Worm (Caenorhabditis elegans) whole organism, L4 larva: ENCODE results near the gene str-116.

Experiments used
- F10B5.3 ChIP-seq: sonication (generic microtip); optimal IDR thresholded peaks from 2 replicates; lab custom pipeline; 2016; ENCODE audit warnings: mild to moderate bottlenecking, missing genetic modification characterization, missing compliant biosample characterization
- F37D6.2 ChIP-seq: sonication (generic microtip); optimal IDR thresholded peaks from 2 replicates; lab custom pipeline; 2016; ENCODE audit warnings: mild to moderate bottlenecking, missing genetic modification characterization, missing compliant biosample characterization
- Y48G9A.11 ChIP-seq: fragments of 200-800 bp; sonication (Bioruptor generic); IDR thresholded peaks from 2 replicates; pipeline ENCODE4 v1.3.6; 2022; ENCODE audit warnings: missing genetic modification reagents, missing genetic modification characterization, missing compliant biosample characterization
- Y5F2A.4 ChIP-seq: fragments of 200-800 bp; sonication (Bioruptor generic); optimal IDR thresholded peaks from 2 replicates; lab custom pipeline; 2018; ENCODE audit warnings: mild to moderate bottlenecking, missing genetic modification characterization, missing compliant biosample characterization
- ZK546.5 ChIP-seq, 2 experiments: sonication (generic microtip); optimal IDR thresholded peaks; 2 replicates each; lab custom pipeline; 2017; ENCODE audit warnings: missing biosample characterization in 2 of 2, missing genetic modification characterization in 2 of 2
- aha-1 ChIP-seq: fragments of 150-350 bp; peaks from one replicate; lab custom pipeline; 2014; ENCODE audit warnings: missing biosample characterization, missing genetic modification characterization
- aly-2 ChIP-seq: sonication (generic microtip); optimal IDR thresholded peaks from 2 replicates; lab custom pipeline; 2018; ENCODE audit warnings: missing biosample characterization, missing genetic modification characterization
- ama-1 ChIP-seq: fragments of 150-350 bp; optimal IDR thresholded peaks from 2 replicates; lab custom pipeline; 2014; ENCODE audit warnings: inconsistent platforms, mixed read lengths
- ceh-20 ChIP-seq: fragments of 200-800 bp; sonication (Bioruptor generic); IDR thresholded peaks from 2 replicates; pipeline ENCODE4 v1.3.6; 2022; ENCODE audit warnings: missing genetic modification reagents, missing genetic modification characterization, missing compliant biosample characterization
- ceh-32 ChIP-seq: sonication (generic microtip); optimal IDR thresholded peaks from 2 replicates; lab custom pipeline; 2016; ENCODE audit warnings: mild to moderate bottlenecking, missing genetic modification characterization, missing compliant biosample characterization; ENCODE audit not compliant: poor library complexity
- cey-2 ChIP-seq: sonication (generic microtip); optimal IDR thresholded peaks from 3 replicates; lab custom pipeline; 2017; ENCODE audit warnings: missing genetic modification characterization, mild to moderate bottlenecking, missing compliant biosample characterization, antibody characterized with exemption, borderline replicate concordance; ENCODE audit not compliant: insufficient read depth
- ctbp-1 ChIP-seq: fragments of 200-800 bp; sonication (Bioruptor generic); IDR thresholded peaks from 2 replicates; pipeline ENCODE4 v1.3.6; 2022; ENCODE audit warnings: missing genetic modification reagents, missing genetic modification characterization, missing compliant biosample characterization
- daf-19 ChIP-seq: fragments of 200-800 bp; sonication (Bioruptor generic); conservative IDR thresholded peaks from 2 replicates; pipeline ENCODE4 v1.3.6; 2022; ENCODE audit warnings: missing genetic modification characterization, missing compliant biosample characterization
- duxl-1 ChIP-seq: sonication (generic microtip); optimal IDR thresholded peaks from 2 replicates; lab custom pipeline; 2016; ENCODE audit warnings: mild to moderate bottlenecking, missing genetic modification characterization, moderate library complexity, missing compliant biosample characterization; ENCODE audit not compliant: poor library complexity
- egl-43 ChIP-seq: fragments of 200-800 bp; sonication (Bioruptor generic); IDR thresholded peaks from 2 replicates; pipeline ENCODE4 v1.3.6; 2022; ENCODE audit warnings: missing genetic modification reagents, missing genetic modification characterization, missing compliant biosample characterization
- hlh-30 ChIP-seq: sonication (generic microtip); optimal IDR thresholded peaks from 2 replicates; lab custom pipeline; 2017; ENCODE audit warnings: antibody characterized with exemption, mild to moderate bottlenecking, missing genetic modification characterization, missing compliant biosample characterization; ENCODE audit not compliant: insufficient read depth
- hmg-1.1 ChIP-seq: fragments of 200-800 bp; sonication (Bioruptor generic); IDR thresholded peaks from 2 replicates; pipeline ENCODE4 v1.3.6; 2022; ENCODE audit warnings: missing genetic modification reagents, missing genetic modification characterization, missing compliant biosample characterization
- lim-7 ChIP-seq: fragments of 200-800 bp; sonication (Bioruptor generic); IDR thresholded peaks from 2 replicates; pipeline ENCODE4 v1.3.6; 2022; ENCODE audit warnings: missing genetic modification characterization, missing compliant biosample characterization
- lir-3 ChIP-seq: sonication (generic microtip); optimal IDR thresholded peaks from 2 replicates; lab custom pipeline; 2016; ENCODE audit warnings: mild to moderate bottlenecking, missing genetic modification characterization, missing compliant biosample characterization
- lsy-2 ChIP-seq, 2 experiments: fragments of 150-350 bp in 1 of 2; sonication (generic microtip) in 1 of 2; optimal IDR thresholded peaks; 2 replicates each; lab custom pipeline; 2014 to 2017; ENCODE audit warnings: missing biosample characterization in 2 of 2, missing genetic modification characterization in 2 of 2
- mdl-1 ChIP-seq, 2 experiments: fragments of 150-350 bp in 1 of 2; sonication (generic microtip) in 1 of 2; optimal IDR thresholded peaks; 2 replicates each; lab custom pipeline; 2014 to 2017; ENCODE audit warnings: missing biosample characterization in 2 of 2, missing genetic modification characterization in 2 of 2
- nhr-10 ChIP-seq: fragments of 150-350 bp; optimal IDR thresholded peaks from 2 replicates; lab custom pipeline; 2014; ENCODE audit warnings: missing biosample characterization, missing genetic modification characterization
- nhr-102 ChIP-seq: sonication (generic microtip); optimal IDR thresholded peaks from 2 replicates; lab custom pipeline; 2016; ENCODE audit warnings: mild to moderate bottlenecking, missing genetic modification characterization, moderate library complexity, missing compliant biosample characterization
- nhr-11 ChIP-seq: fragments of 150-350 bp; optimal IDR thresholded peaks from 2 replicates; lab custom pipeline; 2014; ENCODE audit warnings: missing biosample characterization, missing genetic modification characterization
- nhr-111 ChIP-seq: fragments of 200-800 bp; sonication (Bioruptor generic); optimal IDR thresholded peaks from 2 replicates; lab custom pipeline; 2018; ENCODE audit warnings: mild to moderate bottlenecking, missing genetic modification characterization, missing compliant biosample characterization
- nhr-25 ChIP-seq: sonication (generic microtip); optimal IDR thresholded peaks from 2 replicates; lab custom pipeline; 2017; ENCODE audit warnings: missing genetic modification characterization, mild to moderate bottlenecking, missing compliant biosample characterization, antibody characterized with exemption, moderate library complexity, borderline replicate concordance; ENCODE audit not compliant: insufficient read depth
- nhr-6 ChIP-seq: fragments of 150-350 bp; optimal IDR thresholded peaks from 2 replicates; lab custom pipeline; 2014; ENCODE audit warnings: missing biosample characterization, missing genetic modification characterization
- php-3 ChIP-seq: fragments of 200-800 bp; sonication (Bioruptor generic); IDR thresholded peaks from 2 replicates; pipeline ENCODE4 v1.3.6; 2022; ENCODE audit warnings: missing genetic modification reagents, missing genetic modification characterization, missing compliant biosample characterization
- rbr-2 ChIP-seq: sonication (generic microtip); optimal IDR thresholded peaks from 2 replicates; lab custom pipeline; 2016; ENCODE audit warnings: missing genotype, missing genetic modification characterization, missing compliant biosample characterization
- saeg-2 ChIP-seq: fragments of 200-800 bp; sonication (Bioruptor generic); IDR thresholded peaks from 2 replicates; pipeline ENCODE4 v1.3.6; 2022; ENCODE audit warnings: missing genetic modification reagents, missing genetic modification characterization, missing compliant biosample characterization
- skn-1 ChIP-seq: fragments of 150-350 bp; optimal IDR thresholded peaks from 2 replicates; lab custom pipeline; 2014; ENCODE audit warnings: missing biosample characterization, missing genetic modification characterization
- snpc-4 ChIP-seq: fragments of 150-350 bp; optimal IDR thresholded peaks from 2 replicates; lab custom pipeline; 2014; ENCODE audit warnings: missing biosample characterization, missing genetic modification characterization
- spr-1 ChIP-seq: sonication (generic microtip); optimal IDR thresholded peaks from 2 replicates; lab custom pipeline; 2016; ENCODE audit warnings: mild to moderate bottlenecking, missing genetic modification characterization, missing compliant biosample characterization
- spr-3 ChIP-seq: fragments of 200-800 bp; sonication (Bioruptor generic); optimal IDR thresholded peaks from 2 replicates; lab custom pipeline; 2018; ENCODE audit warnings: mild to moderate bottlenecking, missing genetic modification characterization, missing compliant biosample characterization
- tra-1 ChIP-seq: fragments of 200-800 bp; sonication (Bioruptor generic); IDR thresholded peaks from 2 replicates; pipeline ENCODE4 v1.3.6; 2022; ENCODE audit warnings: missing genetic modification reagents, missing genetic modification characterization, missing compliant biosample characterization
- unc-130 ChIP-seq: sonication (generic microtip); optimal IDR thresholded peaks from 2 replicates; lab custom pipeline; 2016; ENCODE audit warnings: missing genetic modification reagents, missing genetic modification characterization, missing compliant biosample characterization
- unc-39 ChIP-seq: sonication (generic microtip); optimal IDR thresholded peaks from 2 replicates; lab custom pipeline; 2017; ENCODE audit warnings: missing biosample characterization, missing genetic modification characterization
- unc-62 ChIP-seq, 3 experiments: fragments of 150-350 bp in 1 of 3; sonication (generic microtip); optimal IDR thresholded peaks in 2 of 3; peaks in 1 of 3; 1 replicate in 1 of 3; 2 replicates in 2 of 3; lab custom pipeline; 2014 to 2017; ENCODE audit warnings: missing biosample characterization in 3 of 3, missing genetic modification characterization in 3 of 3, missing genetic modification reagents in 3 of 3, missing genotype in 1 of 3
- zfp-2 ChIP-seq: sonication (generic microtip); optimal IDR thresholded peaks from 2 replicates; lab custom pipeline; 2016; ENCODE audit warnings: mild to moderate bottlenecking, missing genetic modification characterization, missing compliant biosample characterization
- zfp-3 ChIP-seq: fragments of 200-800 bp; sonication (Bioruptor generic); conservative IDR thresholded peaks from 2 replicates; pipeline ENCODE4 v1.3.6; 2022; ENCODE audit warnings: missing genetic modification reagents, missing genetic modification characterization, missing compliant biosample characterization
- zip-11 ChIP-seq: fragments of 200-800 bp; sonication (Bioruptor generic); IDR thresholded peaks from 2 replicates; pipeline ENCODE4 v1.3.6; 2022; ENCODE audit warnings: missing genetic modification characterization, missing compliant biosample characterization
- zip-2 ChIP-seq: fragments of 150-350 bp; optimal IDR thresholded peaks from 2 replicates; lab custom pipeline; 2014; ENCODE audit warnings: missing biosample characterization, missing genetic modification characterization
- ztf-7 ChIP-seq: fragments of 150-350 bp; optimal IDR thresholded peaks from 2 replicates; lab custom pipeline; 2014; ENCODE audit warnings: missing biosample characterization, missing genetic modification characterization

The str-116 gene

DNA sequence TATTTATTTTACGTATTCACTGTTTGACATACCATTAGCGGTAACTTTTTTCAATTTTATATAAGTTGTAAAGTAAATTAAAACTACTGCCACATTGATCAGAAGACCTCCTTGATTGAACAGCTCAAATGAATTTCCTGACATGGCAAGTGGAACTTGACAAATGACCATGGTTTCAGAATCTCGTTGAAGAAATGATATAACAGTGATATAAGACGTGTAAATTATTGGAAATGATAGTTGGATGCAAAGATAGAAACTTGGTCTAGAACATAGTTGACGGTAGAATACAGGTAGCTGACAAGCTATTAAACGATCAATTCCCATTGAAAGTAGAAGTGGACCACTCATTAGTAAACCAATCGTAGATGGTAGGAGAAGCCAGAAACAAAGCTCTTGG lies 15.0 kb upstream of the str-116 start:
- TF ChIP-seq unc-62 (GFP tag; optimal IDR thresholded peaks at IDR 0.05 in 1 of 2; lab: Kevin White, UChicago): peak in 1 of 2 experiments; percentile 95
- TF ChIP-seq unc-62 (tag; optimal IDR thresholded peaks at IDR 0.05; lab: Kevin White, UChicago): no peak
- TF ChIP-seq nhr-25 (tag; lab: Kevin White, UChicago): no peak
- TF ChIP-seq aha-1 (tag; lab: Kevin White, UChicago): no peak
- no peak for TF ChIP-seq spr-3 (GFP tag; lab: Kevin White, UChicago)
- no peak for TF ChIP-seq skn-1 (tag; lab: Kevin White, UChicago)

DNA sequence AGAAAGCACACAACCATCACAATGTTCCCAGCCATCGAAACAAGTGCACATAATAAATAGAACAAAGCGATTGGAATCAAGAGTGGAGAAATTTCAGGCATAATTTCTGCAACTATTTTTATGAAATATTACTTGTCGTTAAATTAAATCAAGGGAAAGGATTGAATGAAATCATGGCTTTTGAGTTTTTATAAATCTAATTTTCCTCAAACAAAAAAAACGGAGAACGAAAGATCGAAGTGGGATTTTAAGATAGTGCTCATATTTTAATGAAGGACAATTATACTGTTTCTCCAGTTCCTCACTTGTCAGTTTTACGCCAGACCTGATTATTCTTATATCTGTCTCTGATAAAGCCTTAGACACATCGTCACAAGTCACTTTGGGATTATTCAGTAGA lies 14.4 kb upstream of the str-116 start, which contains the start of gene srsx-33:
srsx-33 (minus strand) TSS at position 101 of the 400 bp plus-strand sequence.
- TF ChIP-seq zip-2 (tag; lab: Kevin White, UChicago): no peak
- TF ChIP-seq lsy-2 (tag; optimal IDR thresholded peaks at IDR 0.05; lab: Kevin White, UChicago): no peak
- TF ChIP-seq php-3: no peak
- TF ChIP-seq nhr-6 (tag; lab: Kevin White, UChicago): no peak
- no peak for TF ChIP-seq spr-1
- TF ChIP-seq Y48G9A.11: no peak
- TF ChIP-seq, all 104 proteins: peak for 0

DNA sequence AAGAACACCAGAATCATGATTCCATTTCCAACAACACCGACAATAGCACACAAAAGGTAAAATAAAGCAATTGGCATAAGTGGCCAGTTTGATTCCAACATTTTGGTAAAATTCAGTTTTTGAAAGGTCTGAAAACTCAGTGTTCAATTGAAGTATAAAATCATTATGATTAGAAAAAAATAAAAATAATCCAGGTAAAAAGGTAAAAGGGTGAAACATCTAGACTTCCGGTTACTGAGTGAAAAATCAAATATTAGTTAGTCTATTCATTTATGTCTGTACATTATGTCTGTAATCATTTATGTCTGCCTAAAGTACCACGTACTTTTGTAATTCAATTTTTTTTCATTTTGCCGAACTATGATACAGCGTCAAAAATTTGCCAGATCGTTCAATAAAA lies 11.8 kb upstream of the str-116 start, which contains the start of gene srsx-31:
srsx-31 (minus strand) TSS at position 101 of the 400 bp plus-strand sequence.
- TF ChIP-seq ama-1 (lab: Kevin White, UChicago) (no peak), nhr-102 (tag; lab: Kevin White, UChicago) (no peak), egl-43 (no peak), F10B5.3 (no peak), nhr-11 (tag; lab: Kevin White, UChicago) (no peak), aha-1 (tag; lab: Kevin White, UChicago) (no peak), daf-19 (GFP tag; lab: Robert Waterston, UW) (no peak), zfp-3 (GFP tag; lab: Robert Waterston, UW) (no peak), ceh-20 (no peak), hmg-1.1 (GFP tag; lab: Robert Waterston, UW) (no peak), duxl-1 (tag; lab: Kevin White, UChicago) (no peak)

DNA sequence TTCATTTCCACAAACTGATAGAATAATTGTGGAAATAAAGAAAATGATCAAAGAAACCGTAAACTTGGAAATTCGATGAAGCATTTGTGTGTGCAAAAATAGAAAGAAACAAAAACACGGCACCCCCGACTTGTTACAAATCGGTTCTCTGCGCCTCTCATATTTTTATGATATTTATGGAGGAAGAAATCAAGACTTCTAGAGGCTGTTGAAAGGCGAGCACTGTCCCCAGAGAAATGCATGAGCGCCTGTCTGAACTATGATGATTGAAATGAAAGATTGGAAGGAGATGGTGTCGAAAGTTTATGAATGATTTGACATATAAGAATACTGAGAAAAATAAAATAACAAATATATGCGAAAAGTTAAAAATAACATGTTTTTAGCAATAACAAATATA lies 7.9 kb upstream of the str-116 start, which contains the start of gene lgc-36:
lgc-36 (minus strand) TSS at position 101 of the 400 bp plus-strand sequence.
- TF ChIP-seq F37D6.2 (tag; lab: Kevin White, UChicago) (no peak), nhr-10 (tag; lab: Kevin White, UChicago) (no peak), Y5F2A.4 (GFP tag; lab: Kevin White, UChicago) (no peak), tra-1 (GFP tag; lab: Robert Waterston, UW) (no peak), unc-62 (GFP tag; optimal IDR thresholded peaks at IDR 0.05 in 1 of 2; lab: Kevin White, UChicago) (peak in 1 of 2 experiments; percentile 7), unc-62 (tag; optimal IDR thresholded peaks at IDR 0.05; lab: Kevin White, UChicago) (no peak), unc-130 (no peak), snpc-4 (tag; lab: Kevin White, UChicago) (no peak)

DNA sequence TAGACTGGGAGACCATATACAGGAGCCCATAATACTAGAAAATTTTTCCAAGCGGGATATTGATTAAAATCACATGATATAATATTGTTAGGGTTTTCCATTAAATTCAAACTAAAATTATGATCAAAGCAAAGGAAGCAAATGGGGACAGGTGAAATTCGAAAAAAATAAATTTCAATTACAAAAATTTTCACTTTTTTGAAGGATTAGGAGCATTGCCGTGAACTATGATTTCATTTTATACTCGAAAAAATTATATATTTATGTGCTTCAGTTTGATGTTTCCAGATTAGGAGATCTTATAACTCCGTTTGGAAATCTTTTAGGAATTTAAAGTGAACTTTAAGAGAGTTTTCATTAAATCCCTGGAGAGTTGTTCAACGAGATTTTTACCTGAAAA lies 6.2 kb upstream of the str-116 start, which contains the start of gene F07B10.7:
F07B10.7 (minus strand) TSS at position 101 of the 400 bp plus-strand sequence.
- no peak for TF ChIP-seq unc-39
- no peak for TF ChIP-seq cey-2
- TF ChIP-seq aly-2 (tag; lab: Kevin White, UChicago): no peak
- no peak for TF ChIP-seq nhr-111 (GFP tag; lab: Kevin White, UChicago)
- TF ChIP-seq lir-3: no peak
- TF ChIP-seq zip-11: no peak
- no peak for TF ChIP-seq ZK546.5 (tag; optimal IDR thresholded peaks at IDR 0.05; lab: Kevin White, UChicago)
- no peak for TF ChIP-seq zfp-2
- no peak for TF ChIP-seq hlh-30 (tag; lab: Kevin White, UChicago)
- no peak for TF ChIP-seq ctbp-1 (GFP tag; lab: Robert Waterston, UW)
- no peak for TF ChIP-seq rbr-2
- no peak for TF ChIP-seq lim-7 (GFP tag; lab: Robert Waterston, UW)
- no peak for TF ChIP-seq nhr-25 (tag; lab: Kevin White, UChicago)
- no peak for TF ChIP-seq hmg-1.1 (GFP tag; lab: Robert Waterston, UW)
- no peak for TF ChIP-seq ztf-7 (tag; lab: Kevin White, UChicago)
- TF ChIP-seq mdl-1 (tag; optimal IDR thresholded peaks at IDR 0.05; lab: Kevin White, UChicago): no peak
- no peak for TF ChIP-seq skn-1 (tag; lab: Kevin White, UChicago)
- TF ChIP-seq ceh-32 (tag; lab: Kevin White, UChicago): no peak
- TF ChIP-seq saeg-2: no peak
